Fruit fly (Drosophila melanogaster): Measurements from ENCODE around the gene Dhc1.

The Dhc1 gene

dm6 chr3R:9704183-9705007 is 30.0 kb upstream of the Dhc1 start (continued):
- TF ChIP-seq chn (GFP tag; optimal IDR thresholded peaks at IDR 0.05), result peak; percentile 56
- TF ChIP-seq CG7556 (GFP tag; optimal IDR thresholded peaks at IDR 0.05), result no peak
- no peak for TF ChIP-seq zen (tag; optimal IDR thresholded peaks at IDR 0.05)
- TF ChIP-seq Xbp1 (GFP tag; optimal IDR thresholded peaks at IDR 0.05), result no peak
- peak; percentile 40 for TF ChIP-seq kay (GFP tag; optimal IDR thresholded peaks at IDR 0.05)
- peak; percentile 89 for TF ChIP-seq sug (tag; optimal IDR thresholded peaks at IDR 0.05)
- TF ChIP-seq Hmx (GFP tag; optimal IDR thresholded peaks at IDR 0.05), result no peak
- peak; percentile 34 for TF ChIP-seq Atf3 (GFP tag; optimal IDR thresholded peaks at IDR 0.05)
- no peak for TF ChIP-seq Poxn (GFP tag; IDR thresholded peaks at IDR 0.05)
- TF ChIP-seq kah (GFP tag; optimal IDR thresholded peaks at IDR 0.05), result peak; percentile 62
- no peak for TF ChIP-seq chif (GFP tag; optimal IDR thresholded peaks at IDR 0.05)
- TF ChIP-seq CG4707 (GFP tag; optimal IDR thresholded peaks at IDR 0.05), result no peak
- TF ChIP-seq bbx (GFP tag; IDR thresholded peaks at IDR 0.05; ENCODE audit: partially characterized antibody), result no peak
- no peak for TF ChIP-seq grau (tag; optimal IDR thresholded peaks at IDR 0.05)
- TF ChIP-seq Doc3 (GFP tag; IDR thresholded peaks at IDR 0.05; ENCODE audit: partially characterized antibody), result no peak
- no peak for TF ChIP-seq corto (GFP tag; optimal IDR thresholded peaks at IDR 0.05)
- TF ChIP-seq CG3281 (GFP tag; optimal IDR thresholded peaks at IDR 0.05), result no peak
- TF ChIP-seq caup (GFP tag; optimal IDR thresholded peaks at IDR 0.05; ENCODE audit: severe bottlenecking), result peak; percentile 57
- TF ChIP-seq CG15601 (tag; optimal IDR thresholded peaks at IDR 0.05), result no peak
- no peak for TF ChIP-seq Awh (GFP tag; IDR thresholded peaks at IDR 0.05)
- TF ChIP-seq CG15011 (GFP tag; optimal IDR thresholded peaks at IDR 0.05), result no peak
- no peak for TF ChIP-seq yki (optimal IDR thresholded peaks at IDR 0.05)
- TF ChIP-seq HmgZ (tag; optimal IDR thresholded peaks at IDR 0.05), result peak; percentile 82
- peak; percentile 10 for TF ChIP-seq CG3163 (GFP tag; optimal IDR thresholded peaks at IDR 0.05)
- peak; percentile 88 for TF ChIP-seq onecut (GFP tag; IDR thresholded peaks at IDR 0.05)
- TF ChIP-seq CG3065 (GFP tag; optimal IDR thresholded peaks at IDR 0.05), result no peak
- TF ChIP-seq unc-4 (GFP tag; IDR thresholded peaks at IDR 0.05; ENCODE audit: partially characterized antibody), result no peak
- TF ChIP-seq CG32532 (GFP tag; IDR thresholded peaks at IDR 0.05), result no peak
- TF ChIP-seq Rx (GFP tag; IDR thresholded peaks at IDR 0.05), result no peak
- TF ChIP-seq CG8089 (GFP tag; optimal IDR thresholded peaks at IDR 0.05), result no peak
- TF ChIP-seq CG4424 (GFP tag; optimal IDR thresholded peaks at IDR 0.05), result no peak
- no peak for TF ChIP-seq CG15696 (tag; optimal IDR thresholded peaks at IDR 0.05)
- TF ChIP-seq CG8290 (GFP tag; optimal IDR thresholded peaks at IDR 0.05), result no peak
- peak in 1 of 2 experiments; percentile 62 for TF ChIP-seq CG8290 (tag; optimal IDR thresholded peaks at IDR 0.05)
- no peak for TF ChIP-seq C15 (GFP tag; IDR thresholded peaks at IDR 0.05)
- TF ChIP-seq CG13624 (GFP tag; optimal IDR thresholded peaks at IDR 0.05), result no peak
- TF ChIP-seq CG15514 (GFP tag; optimal IDR thresholded peaks at IDR 0.05), result peak; percentile 7
- TF ChIP-seq lab (GFP tag; optimal IDR thresholded peaks at IDR 0.05), result peak; percentile 92
- no peak for TF ChIP-seq CG18262 (tag; optimal IDR thresholded peaks at IDR 0.05)
- TF ChIP-seq Dbx (GFP tag; IDR thresholded peaks at IDR 0.05), result no peak
- no peak for TF ChIP-seq klu (GFP tag; IDR thresholded peaks at IDR 0.05)
- peak; percentile 79 for TF ChIP-seq kni (GFP tag; optimal IDR thresholded peaks at IDR 0.05)
- no peak for TF ChIP-seq CG14860 (GFP tag; IDR thresholded peaks at IDR 0.05; ENCODE audit: partially characterized antibody)
- TF ChIP-seq gt (GFP tag; IDR thresholded peaks at IDR 0.05), result no peak
- TF ChIP-seq az2 (GFP tag; optimal IDR thresholded peaks at IDR 0.05), result no peak
- TF ChIP-seq Aef1 (GFP tag; IDR thresholded peaks at IDR 0.05), result no peak
- peak; percentile 89 for TF ChIP-seq abd-A (tag; optimal IDR thresholded peaks at IDR 0.05)
- TF ChIP-seq CG42726 (GFP tag; IDR thresholded peaks at IDR 0.05; ENCODE audit: partially characterized antibody), result no peak
- no peak for TF ChIP-seq pho (GFP tag; optimal IDR thresholded peaks at IDR 0.05)
- TF ChIP-seq CG6683 (GFP tag; optimal IDR thresholded peaks at IDR 0.05), result no peak
